Fruit fly (Drosophila melanogaster): ENCODE data around the gene cdm.
A peak's percentile ranks its signal among the peaks of the same experiment; 100 is the strongest.

The cdm gene

dm6 chr3R:18197802-18198148 is 14.5 kb upstream of the cdm start:
- no peak for TF ChIP-seq CG17801 (GFP tag; optimal IDR thresholded peaks at IDR 0.05; ENCODE audit: partially characterized antibody)

- TF ChIP-seq CG17801 (GFP tag; optimal IDR thresholded peaks at IDR 0.05; ENCODE audit: partially characterized antibody), result peak; percentile 93
Measured at dm6 chr3R:18196991-18197801, 13.9 kb upstream of the cdm start.

dm6 chr3R:18196622-18196990 is 13.3 kb upstream of the cdm start:
- no peak for TF ChIP-seq CG17801 (GFP tag; optimal IDR thresholded peaks at IDR 0.05; ENCODE audit: partially characterized antibody)

- no peak for TF ChIP-seq CG17801 (GFP tag; optimal IDR thresholded peaks at IDR 0.05; ENCODE audit: partially characterized antibody)
Measured at dm6 chr3R:18195295-18195694, 12.0 kb upstream of the cdm start.

dm6 chr3R:18191867-18192266 is 8.6 kb upstream of the cdm start, which contains the start of gene CG14313:
Gene CG14313, minus strand, starts transcription at chr3R:18191967.
- TF ChIP-seq CG17801 (GFP tag; optimal IDR thresholded peaks at IDR 0.05; ENCODE audit: partially characterized antibody), result no peak

dm6 chr3R:18188702-18189125 is 5.4 kb upstream of the cdm start, which contains the start of the genes CG12321 and MED17:
Gene CG12321, minus strand, starts transcription at chr3R:18188707.
Gene MED17, plus strand, starts transcription at chr3R:18189072.
- peak; percentile 85 for TF ChIP-seq CG17801 (GFP tag; optimal IDR thresholded peaks at IDR 0.05; ENCODE audit: partially characterized antibody)

dm6 chr3R:18185385-18185784 is 2.1 kb upstream of the cdm start, which contains the start of the genes Arp5 and CG7208:
Gene Arp5, plus strand, starts transcription at chr3R:18185498.
Gene CG7208, minus strand, starts transcription at chr3R:18185715.
- peak; percentile 86 for TF ChIP-seq CG17801 (GFP tag; optimal IDR thresholded peaks at IDR 0.05; ENCODE audit: partially characterized antibody)

- peak; percentile 75 for TF ChIP-seq CG17801 (GFP tag; optimal IDR thresholded peaks at IDR 0.05; ENCODE audit: partially characterized antibody)
Measured at dm6 chr3R:18171983-18172967, 11.0 kb downstream of the cdm start.

dm6 chr3R:18169982-18170531 is 13.2 kb downstream of the cdm start:
- no peak for TF ChIP-seq CG17801 (GFP tag; optimal IDR thresholded peaks at IDR 0.05; ENCODE audit: partially characterized antibody)

dm6 chr3R:18168929-18169350 is 14.3 kb downstream of the cdm start:
- TF ChIP-seq CG17801 (GFP tag; optimal IDR thresholded peaks at IDR 0.05; ENCODE audit: partially characterized antibody), result no peak

- peak; percentile 23 for TF ChIP-seq CG17801 (GFP tag; optimal IDR thresholded peaks at IDR 0.05; ENCODE audit: partially characterized antibody)
Measured at dm6 chr3R:18168398-18168797, 14.9 kb downstream of the cdm start.

- TF ChIP-seq CG17801 (GFP tag; optimal IDR thresholded peaks at IDR 0.05; ENCODE audit: partially characterized antibody), result peak; percentile 27
Measured at dm6 chr3R:18167416-18168237, 15.7 kb downstream of the cdm start, which contains the start of gene wrd. Gene wrd, plus strand, starts transcription at chr3R:18167757.

dm6 chr3R:18167173-18167415 is 16.2 kb downstream of the cdm start, which contains the start of the genes CG7215 and Prx5:
Gene CG7215, minus strand, starts transcription at chr3R:18167273.
Gene Prx5, minus strand, starts transcription at chr3R:18167273.
- TF ChIP-seq CG17801 (GFP tag; optimal IDR thresholded peaks at IDR 0.05; ENCODE audit: partially characterized antibody), result no peak

dm6 chr3R:18166261-18166720 is 17.0 kb downstream of the cdm start:
- TF ChIP-seq CG17801 (GFP tag; optimal IDR thresholded peaks at IDR 0.05; ENCODE audit: partially characterized antibody), result no peak
